Worm (Caenorhabditis elegans): ENCODE measurements around the gene Y42G9A.1.

ce11 chrIII:6110187-6110586 is 39.6 kb upstream of the Y42G9A.1 start:
- no peak for TF ChIP-seq unc-55 (GFP tag; optimal IDR thresholded peaks at IDR 0.05)
- TF ChIP-seq R02D3.7 (tag; optimal IDR thresholded peaks at IDR 0.05): no peak
